Worm (Caenorhabditis elegans): ENCODE results near the gene C06G3.3.

Gene C06G3.3

DNA sequence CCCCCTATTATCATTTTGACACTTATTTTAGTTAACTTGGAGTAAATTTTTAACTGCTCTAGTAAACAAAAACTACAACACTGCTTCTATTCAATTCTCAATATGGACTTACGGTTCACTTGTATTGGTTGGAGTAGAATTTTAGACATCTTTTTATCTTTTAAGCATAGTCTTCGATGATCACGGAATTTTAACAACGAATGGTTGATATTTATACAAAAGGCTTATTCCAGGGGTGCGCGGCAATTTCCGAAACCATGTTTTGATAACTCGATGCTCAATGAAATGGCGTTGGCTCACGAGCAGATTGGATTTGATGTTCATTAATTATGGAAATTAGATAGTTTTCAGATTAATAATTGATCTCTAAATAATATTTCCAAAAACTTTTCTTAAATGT lies 7.5 kb downstream of the C06G3.3 start (continued):
- TF ChIP-seq D2030.7 (GFP tag; IDR thresholded peaks at IDR 0.05) (peak; percentile 60), ets-4 (GFP tag; optimal IDR thresholded peaks at IDR 0.05) (no peak), dox-1 (GFP tag; IDR thresholded peaks at IDR 0.05) (no peak), attf-6 (GFP tag; IDR thresholded peaks at IDR 0.05) (peak; percentile 83), snpc-3.4 (tag; optimal IDR thresholded peaks at IDR 0.05) (peak; percentile 85), snpc-1.1 (tag; optimal IDR thresholded peaks at IDR 0.05; ENCODE audit: insufficient read depth) (peak; percentile 59), hsf-1 (GFP tag; IDR thresholded peaks at IDR 0.05) (peak; percentile 85), ztf-6 (GFP tag; IDR thresholded peaks at IDR 0.05) (no peak), T07F8.4 (tag; optimal IDR thresholded peaks at IDR 0.05) (no peak), snpc-1.3 (tag; optimal IDR thresholded peaks at IDR 0.05; ENCODE audit: insufficient read depth) (no peak), aptf-3 (GFP tag; IDR thresholded peaks at IDR 0.05) (no peak), unc-62 (GFP tag; optimal IDR thresholded peaks at IDR 0.05) (no peak), zfh-2 (GFP tag; conservative IDR thresholded peaks at IDR 0.05) (no peak), rec-8 (tag; optimal IDR thresholded peaks at IDR 0.05) (peak; percentile 30 to 60), bed-1 (GFP tag; IDR thresholded peaks at IDR 0.05) (0 out of 2 replicates have a peak, but pooled peaks have one; percentile 72), sdz-38 (tag; optimal IDR thresholded peaks at IDR 0.05) (no peak), zim-3 (tag; optimal IDR thresholded peaks at IDR 0.05) (no peak), hlh-26 (GFP tag; conservative IDR thresholded peaks at IDR 0.05) (no peak), nfya-1 (tag; optimal IDR thresholded peaks at IDR 0.05; ENCODE audit: borderline replicate concordance, insufficient read depth) (no peak), lsl-1 (GFP tag; optimal IDR thresholded peaks at IDR 0.05) (peak; percentile 31), chd-7 (tag; optimal IDR thresholded peaks at IDR 0.05) (peak; percentile 72), madf-6 (GFP tag; IDR thresholded peaks at IDR 0.05) (peak; percentile 90), B0261.1 (tag; optimal IDR thresholded peaks at IDR 0.05) (peak; percentile 6), attf-5 (GFP tag; optimal IDR thresholded peaks at IDR 0.05) (no peak), ZK185.1 (tag; optimal IDR thresholded peaks at IDR 0.05; ENCODE audit: poor library complexity, severe bottlenecking) (no peak), nhr-27 (tag; optimal IDR thresholded peaks at IDR 0.05) (no peak), snpc-4 (GFP tag; optimal IDR thresholded peaks at IDR 0.05) (no peak), snpc-4 (tag; optimal IDR thresholded peaks at IDR 0.05) (peak in 3 of 4 experiments; percentile 32 to 74 (median 40)), F37B4.10 (GFP tag; IDR thresholded peaks at IDR 0.05) (no peak), egrh-3 (GFP tag; IDR thresholded peaks at IDR 0.05) (no peak), athp-1 (tag; optimal IDR thresholded peaks at IDR 0.05) (peak; percentile 55), ztf-22 (GFP tag; optimal IDR thresholded peaks at IDR 0.05) (no peak), F10E7.11 (tag; optimal IDR thresholded peaks at IDR 0.05) (peak; percentile 72), akir-1 (GFP tag; optimal IDR thresholded peaks at IDR 0.05) (no peak), bed-2 (GFP tag; IDR thresholded peaks at IDR 0.05) (no peak), ztf-18 (tag; optimal IDR thresholded peaks at IDR 0.05) (peak; percentile 56), nhr-90 (tag; optimal IDR thresholded peaks at IDR 0.05) (no peak), ceh-58 (GFP tag; IDR thresholded peaks at IDR 0.05) (peak; percentile 79; the same call in 1 of the 2 replicates), C06A6.2 (GFP tag; conservative IDR thresholded peaks at IDR 0.05) (no peak), ceh-91 (GFP tag; IDR thresholded peaks at IDR 0.05) (0 out of 2 replicates have a peak, but pooled peaks have one; percentile 13), tbp1 (GFP tag; optimal IDR thresholded peaks at IDR 0.05) (peak; percentile 35), ceh-27 (GFP tag; optimal IDR thresholded peaks at IDR 0.05) (no peak), ztf-3 (GFP tag; optimal IDR thresholded peaks at IDR 0.05) (no peak), lin-35 (GFP tag; optimal IDR thresholded peaks at IDR 0.05) (peak in 1 of 3 experiments; percentile 4), hmg-1.2 (GFP tag; IDR thresholded peaks at IDR 0.05) (peak; percentile 39; the same call in 1 of the 2 replicates), Y56A3A.18 (GFP tag; IDR thresholded peaks at IDR 0.05) (peak; percentile 63), lin-40 (tag; optimal IDR thresholded peaks at IDR 0.05) (no peak), F39B2.1 (GFP tag; IDR thresholded peaks at IDR 0.05) (no peak; the same call in none of the 2 replicates)

Measured in whole organism, young adult.